Fruit fly (Drosophila melanogaster) whole organism, wandering third instar larva: ENCODE measurements around the gene CG1674.

ENCODE experiments used
- CG32264 ChIP-seq: fragments of 200-800 bp; sonication (Bioruptor generic); optimal IDR thresholded peaks from 2 replicates; lab custom pipeline; 2016; ENCODE audit warnings: missing biosample characterization, missing genetic modification characterization
- GATAd ChIP-seq: sonication (Bioruptor generic); optimal IDR thresholded peaks from 2 replicates; lab custom pipeline; 2016; ENCODE audit warnings: missing biosample characterization, missing genetic modification characterization
- Hnf4 ChIP-seq: fragments of 200-800 bp; sonication (Bioruptor generic); optimal IDR thresholded peaks from 2 replicates; lab custom pipeline; 2016; ENCODE audit warnings: missing biosample characterization, mild to moderate bottlenecking, missing genetic modification characterization
- Hr78 ChIP-seq: fragments of >200 bp; optimal IDR thresholded peaks from 2 replicates; lab custom pipeline; 2017; ENCODE audit warnings: missing biosample characterization, missing genetic modification characterization
- Hr83 ChIP-seq: fragments of 200-300 bp; sonication (Bioruptor generic); optimal IDR thresholded peaks from 2 replicates; lab custom pipeline; 2016; ENCODE audit warnings: missing biosample characterization, mild to moderate bottlenecking, missing genetic modification characterization, moderate library complexity; ENCODE audit not compliant: poor library complexity, severe bottlenecking
- Mio ChIP-seq: sonication (Bioruptor generic); optimal IDR thresholded peaks from 2 replicates; lab custom pipeline; 2016; ENCODE audit warnings: missing biosample characterization, missing genetic modification characterization
- Myc ChIP-seq: fragments of >200 bp; optimal IDR thresholded peaks from 2 replicates; lab custom pipeline; 2017
- N ChIP-seq: fragments of >200 bp; optimal IDR thresholded peaks from 2 replicates; lab custom pipeline; 2018; ENCODE audit warnings: missing biosample characterization, missing external identifiers, missing genetic modification characterization
- OdsH ChIP-seq: fragments of 200-800 bp; sonication (Bioruptor generic); optimal IDR thresholded peaks from 2 replicates; lab custom pipeline; 2016; ENCODE audit warnings: missing biosample characterization, mild to moderate bottlenecking, missing genetic modification characterization
- Vsx2 ChIP-seq: fragments of 200-300, 225-300 bp; sonication (Bioruptor generic); optimal IDR thresholded peaks from 2 replicates; lab custom pipeline; 2018; ENCODE audit warnings: missing biosample characterization, missing genetic modification characterization; ENCODE audit not compliant: partially characterized antibody
- br ChIP-seq: fragments of 200-800 bp; sonication (Bioruptor generic); optimal IDR thresholded peaks from 2 replicates; lab custom pipeline; 2016; ENCODE audit warnings: missing biosample characterization, missing genetic modification characterization
- brk ChIP-seq: fragments of 200-800 bp; sonication (Bioruptor generic); optimal IDR thresholded peaks from 2 replicates; lab custom pipeline; 2016; ENCODE audit warnings: missing biosample characterization, mild to moderate bottlenecking, missing genetic modification characterization
- dl ChIP-seq, 2 experiments: fragments of 175-275, 200-275 bp in 1 of 2; fragments of 200-275 bp in 1 of 2; sonication (Bioruptor generic); optimal IDR thresholded peaks; lab custom pipeline; 2018; ENCODE audit warnings: mild to moderate bottlenecking in 2 of 2, missing biosample characterization in 2 of 2, missing genetic modification characterization in 2 of 2, moderate library complexity in 2 of 2; ENCODE audit not compliant: partially characterized antibody in 2 of 2, insufficient read depth in 1 of 2
- dsf ChIP-seq: sonication (Bioruptor generic); optimal IDR thresholded peaks from 2 replicates; lab custom pipeline; 2016; ENCODE audit warnings: missing biosample characterization, missing genetic modification characterization, borderline replicate concordance
- ey ChIP-seq: fragments of 200-800 bp; sonication (Bioruptor generic); optimal IDR thresholded peaks from 2 replicates; lab custom pipeline; 2016; ENCODE audit warnings: missing biosample characterization, missing genetic modification characterization
- fru ChIP-seq: fragments of 200-800 bp; sonication (Bioruptor generic); optimal IDR thresholded peaks from 3 replicates; lab custom pipeline; 2016; ENCODE audit warnings: missing biosample characterization, mild to moderate bottlenecking, missing genetic modification characterization
- h ChIP-seq: fragments of 200-800 bp; sonication (Bioruptor generic); optimal IDR thresholded peaks from 3 replicates; lab custom pipeline; 2016; ENCODE audit warnings: missing biosample characterization, mild to moderate bottlenecking, missing genetic modification characterization
- lola ChIP-seq: fragments of >200 bp; optimal IDR thresholded peaks from 2 replicates; lab custom pipeline; 2017; ENCODE audit warnings: missing biosample characterization, missing genetic modification characterization
- psq ChIP-seq: fragments of 200-800 bp; sonication (Bioruptor generic); optimal IDR thresholded peaks from 3 replicates; lab custom pipeline; 2017; ENCODE audit warnings: missing biosample characterization, mild to moderate bottlenecking, missing genetic modification characterization, moderate library complexity
- sv ChIP-seq: fragments of 200-800 bp; sonication (Bioruptor generic); optimal IDR thresholded peaks from 3 replicates; lab custom pipeline; 2016; ENCODE audit warnings: missing biosample characterization, missing genetic modification characterization
- tai ChIP-seq: sonication (Bioruptor generic); optimal IDR thresholded peaks from 2 replicates; lab custom pipeline; 2016; ENCODE audit warnings: missing biosample characterization, missing genetic modification characterization
- woc ChIP-seq: sonication (Bioruptor generic); optimal IDR thresholded peaks from 2 replicates; lab custom pipeline; 2016; ENCODE audit warnings: missing biosample characterization, mild to moderate bottlenecking, missing genetic modification characterization

The CG1674 gene

DNA sequence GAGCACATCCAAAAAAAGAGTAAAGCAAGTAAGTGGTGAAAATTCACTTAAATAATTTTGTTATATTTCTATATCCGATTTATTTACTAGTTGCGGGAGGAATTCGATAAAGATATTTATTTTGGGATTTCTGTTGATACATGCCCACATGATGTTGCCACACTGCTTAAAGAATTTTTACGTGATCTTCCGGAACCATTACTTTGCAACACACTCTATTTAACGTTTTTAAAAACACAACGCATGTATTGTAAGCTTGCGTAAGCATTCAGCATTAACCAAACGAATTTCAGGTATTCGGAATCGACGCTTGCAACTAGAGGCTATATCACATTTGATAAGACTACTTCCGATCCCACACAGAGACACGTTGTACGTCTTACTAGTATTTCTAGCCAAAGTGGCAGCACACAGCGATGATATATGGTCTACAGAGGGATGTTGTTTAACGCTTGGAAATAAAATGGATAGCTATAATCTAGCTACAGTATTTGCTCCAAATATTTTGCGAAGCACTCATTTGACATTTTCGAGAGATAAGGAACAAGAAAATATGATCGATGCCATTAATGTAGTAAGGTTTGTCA, 31.0 kb downstream of the CG1674 start:
- TF ChIP-seq dl (GFP tag; optimal IDR thresholded peaks at IDR 0.05; lab: Kevin White, UChicago; ENCODE audit: insufficient read depth in 1 of 2, partially characterized antibody in 2 of 2) (no peak), Hr83 (GFP tag; lab: Kevin White, UChicago) (no peak), OdsH (no peak), dsf (no peak), ey (GFP tag; lab: Kevin White, UChicago) (no peak), h (GFP tag; lab: Kevin White, UChicago) (no peak), lola (no peak), Mio (GFP tag; lab: Kevin White, UChicago) (no peak), brk (GFP tag; lab: Kevin White, UChicago) (no peak), CG32264 (GFP tag; lab: Kevin White, UChicago) (no peak), sv (no peak), psq (GFP tag; lab: Kevin White, UChicago) (no peak), Vsx2 (no peak), Myc (no peak), woc (GFP tag; lab: Kevin White, UChicago) (no peak), GATAd (GFP tag; lab: Kevin White, UChicago) (no peak)

dm6 chr4:274704-275103, 44.2 kb downstream of the CG1674 start:
- no peak for TF ChIP-seq N (GFP tag; lab: Kevin White, UChicago)
- TF ChIP-seq ey (GFP tag; lab: Kevin White, UChicago) = no peak
- TF ChIP-seq sv = no peak
- no peak for TF ChIP-seq fru (GFP tag; lab: Kevin White, UChicago)
- no peak for TF ChIP-seq woc (GFP tag; lab: Kevin White, UChicago)
- TF ChIP-seq dsf = no peak
- TF ChIP-seq Hr83 (GFP tag; lab: Kevin White, UChicago) = no peak
- TF ChIP-seq br (GFP tag; lab: Kevin White, UChicago) = no peak

DNA sequence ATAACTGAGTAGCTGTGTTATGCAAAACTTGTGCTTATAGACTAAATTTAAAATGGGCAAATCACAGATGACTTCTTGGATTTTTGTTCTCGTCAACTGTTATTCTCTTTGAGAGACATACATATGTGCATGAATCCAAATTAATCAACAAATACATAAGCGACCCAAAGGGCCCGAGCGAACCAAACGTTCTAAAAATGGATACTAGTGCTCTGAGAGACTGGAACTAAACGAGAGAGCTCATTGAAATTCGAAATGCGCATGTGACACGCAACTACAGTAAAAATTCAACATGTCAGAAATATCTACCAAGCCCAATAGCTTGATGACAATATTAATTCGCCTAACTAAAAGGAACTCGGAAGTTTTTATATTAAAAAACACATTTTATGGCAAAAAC, 45.8 kb downstream of the CG1674 start, which contains the start of gene NfI:
NfI (minus strand) TSS at position 45 of the 400 bp plus-strand sequence.
- TF ChIP-seq tai (no peak), lola (no peak), Hr78 (GFP tag; lab: Kevin White, UChicago) (no peak), brk (GFP tag; lab: Kevin White, UChicago) (no peak), Myc (no peak), Hnf4 (GFP tag; lab: Kevin White, UChicago) (no peak), psq (GFP tag; lab: Kevin White, UChicago) (no peak)

- TF ChIP-seq sv = no peak
- no peak for TF ChIP-seq dl (GFP tag; optimal IDR thresholded peaks at IDR 0.05; lab: Kevin White, UChicago; ENCODE audit: insufficient read depth in 1 of 2, partially characterized antibody in 2 of 2)
- no peak for TF ChIP-seq dsf
- no peak for TF ChIP-seq OdsH
- no peak for TF ChIP-seq ey (GFP tag; lab: Kevin White, UChicago)
Observed at dm6 chr4:292403-292802, 61.9 kb downstream of the CG1674 start.
